Worm (Caenorhabditis elegans) whole organism, L4/young adult: ENCODE data around the gene btb-19.

Source experiments
- dao-5 ChIP-seq: sonication (generic microtip); optimal IDR thresholded peaks from 2 replicates; lab custom pipeline; 2016; ENCODE audit warnings: missing genotype, missing genetic modification characterization, moderate library complexity, missing compliant biosample characterization
- him-1 ChIP-seq: sonication (generic microtip); optimal IDR thresholded peaks from 2 replicates; lab custom pipeline; 2016; ENCODE audit warnings: missing genotype, missing genetic modification reagents, missing genetic modification characterization, missing compliant biosample characterization

DNA sequence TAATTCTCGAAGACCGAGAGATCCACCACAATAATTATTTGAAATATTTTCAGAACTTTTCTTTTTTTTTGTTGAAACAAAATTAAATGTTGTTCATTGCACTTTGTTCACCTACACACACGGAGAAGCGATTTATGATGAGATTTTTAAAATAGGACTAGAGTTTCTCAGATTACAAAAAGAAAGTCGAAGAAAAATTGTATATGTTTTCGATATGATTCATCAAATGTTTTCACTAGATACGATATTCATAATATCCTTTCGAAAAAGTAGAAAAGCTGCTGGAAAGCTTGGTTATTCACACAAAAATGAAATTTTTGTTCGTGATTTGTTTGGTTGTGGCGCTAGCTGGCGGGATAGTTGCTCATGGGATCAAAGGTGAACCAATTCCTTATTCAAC, 3.1 kb upstream of the btb-19 start, which contains the start of gene F57C2.4:
- TF ChIP-seq him-1 (tag; lab: Kevin White, UChicago) (no peak), dao-5 (tag; lab: Kevin White, UChicago) (no peak)
